Fruit fly (Drosophila melanogaster) S2 (cell line): Measurements from ENCODE around the gene CG13029.

Experiments used
- CG8478 ChIP-seq: fragments of >200 bp; optimal IDR thresholded peaks from 2 replicates; lab custom pipeline; 2018
- CTCF ChIP-seq, 2 experiments: fragments of >200 bp; optimal IDR thresholded peaks; 2 replicates each; lab custom pipeline; 2018

Gene CG13029

DNA sequence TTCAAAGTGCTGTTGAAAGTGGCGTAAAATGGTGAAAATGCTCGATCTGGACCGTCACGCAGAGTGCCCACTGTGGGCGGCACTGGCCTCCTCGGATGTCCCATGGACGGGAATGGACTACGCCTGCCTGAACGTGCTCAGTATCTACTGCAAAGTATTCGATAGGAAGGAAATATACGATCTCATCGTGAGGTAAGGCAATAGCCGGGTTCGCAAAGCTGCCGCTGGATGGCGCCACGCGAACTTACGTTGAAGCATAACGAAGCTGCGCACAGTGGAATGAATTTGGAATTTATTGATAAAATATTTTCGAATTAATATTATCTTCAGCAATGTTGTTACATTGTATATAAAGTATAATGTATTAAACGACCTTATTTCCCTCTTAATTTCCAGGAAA, 36.0 kb downstream of the CG13029 start:
- TF ChIP-seq CG8478 (lab: Kevin White, UChicago) (no peak), CTCF (optimal IDR thresholded peaks at IDR 0.05; lab: Kevin White, UChicago) (peak; percentile 75 to 76)

DNA sequence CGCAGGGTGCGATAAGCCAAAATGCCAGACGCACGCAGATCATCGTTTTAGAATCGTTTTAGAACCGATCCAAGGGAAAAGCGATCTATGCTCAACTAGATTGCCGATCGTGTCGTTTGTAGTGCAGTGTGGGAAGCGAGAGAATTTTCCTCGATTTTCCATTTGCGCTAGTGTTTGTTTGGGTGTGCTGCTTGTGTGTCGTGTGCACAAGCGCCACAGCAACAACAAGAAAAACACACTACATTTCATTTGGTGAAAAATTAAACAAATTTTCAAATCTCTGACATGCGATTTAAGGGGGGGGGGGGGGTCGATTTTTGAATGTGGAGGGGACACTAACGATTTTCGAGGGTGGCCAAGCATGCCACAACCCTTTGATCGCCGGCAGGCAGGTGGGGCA, 50.0 kb downstream of the CG13029 start:
- TF ChIP-seq CG8478 (lab: Kevin White, UChicago) (no peak), CTCF (optimal IDR thresholded peaks at IDR 0.05; lab: Kevin White, UChicago) (no peak)
